Worm (Caenorhabditis elegans) whole organism, late embryonic: ENCODE results near the gene bcmo-2.

Source experiments
- F13H6.1 ChIP-seq: sonication (generic microtip); optimal IDR thresholded peaks from 2 replicates; lab custom pipeline; 2016; ENCODE audit warnings: missing genetic modification characterization, missing compliant biosample characterization
- ama-1 ChIP-seq: fragments of 150-350 bp; optimal IDR thresholded peaks from 2 replicates; lab custom pipeline; 2014
- ceh-14 ChIP-seq: sonication (generic microtip); optimal IDR thresholded peaks from 2 replicates; lab custom pipeline; 2016; ENCODE audit warnings: missing genotype, missing genetic modification characterization, missing compliant biosample characterization
- ceh-2 ChIP-seq: sonication (generic microtip); optimal IDR thresholded peaks from 2 replicates; lab custom pipeline; 2016; ENCODE audit warnings: missing genotype, missing genetic modification characterization, missing compliant biosample characterization
- ceh-48 ChIP-seq: sonication (generic microtip); optimal IDR thresholded peaks from 2 replicates; lab custom pipeline; 2016; ENCODE audit warnings: missing genetic modification characterization, inconsistent platforms, missing compliant biosample characterization
- che-1 ChIP-seq: sonication (generic microtip); optimal IDR thresholded peaks from 2 replicates; lab custom pipeline; 2016; ENCODE audit warnings: mild to moderate bottlenecking, missing genetic modification characterization, missing compliant biosample characterization
- elt-2 ChIP-seq: sonication (generic microtip); optimal IDR thresholded peaks from 2 replicates; lab custom pipeline; 2016; ENCODE audit warnings: missing genetic modification reagents, missing genetic modification characterization, missing compliant biosample characterization
- fax-1 ChIP-seq: sonication (generic microtip); optimal IDR thresholded peaks from 2 replicates; lab custom pipeline; 2016; ENCODE audit warnings: missing genotype, missing genetic modification characterization, missing compliant biosample characterization
- fkh-10 ChIP-seq: fragments of 150-350 bp; optimal IDR thresholded peaks from 2 replicates; lab custom pipeline; 2014; ENCODE audit warnings: missing biosample characterization, missing genetic modification reagents, missing genetic modification characterization
- lim-6 ChIP-seq: sonication (generic microtip); optimal IDR thresholded peaks from 2 replicates; lab custom pipeline; 2016; ENCODE audit warnings: missing genetic modification characterization, missing compliant biosample characterization
- nfya-1 ChIP-seq: sonication (generic microtip); optimal IDR thresholded peaks from 2 replicates; lab custom pipeline; 2017; ENCODE audit warnings: missing genetic modification characterization, mild to moderate bottlenecking, missing compliant biosample characterization, antibody characterized with exemption, moderate library complexity
- ref-2 ChIP-seq: sonication (generic microtip); optimal IDR thresholded peaks from 2 replicates; lab custom pipeline; 2016; ENCODE audit warnings: missing genetic modification characterization, missing compliant biosample characterization
- syd-9 ChIP-seq: sonication (generic microtip); optimal IDR thresholded peaks from 2 replicates; lab custom pipeline; 2016; ENCODE audit warnings: mild to moderate bottlenecking, missing genetic modification characterization, moderate library complexity, missing compliant biosample characterization

DNA sequence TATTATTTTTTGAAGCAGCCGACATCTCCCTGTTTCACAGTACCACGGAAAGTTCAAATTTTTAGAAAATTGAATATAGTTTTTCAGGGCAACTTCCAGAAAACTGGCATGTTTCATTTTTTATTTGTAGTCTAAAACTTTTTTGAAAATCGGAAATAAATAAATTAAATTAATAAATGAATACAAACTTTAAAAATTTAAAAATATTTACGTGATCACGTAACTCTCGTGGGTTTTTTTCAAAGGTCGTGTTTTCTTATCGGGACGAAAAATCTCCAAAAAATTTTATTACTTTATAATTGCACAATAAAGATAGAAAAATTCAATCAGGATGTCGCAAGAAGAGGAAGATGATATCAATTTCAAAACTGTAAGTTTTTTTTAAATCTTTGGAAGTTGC, 1.1 kb upstream of the bcmo-2 start, which contains the start of gene F53C3.1:
- TF ChIP-seq ama-1 (lab: Kevin White, UChicago) (no peak), lim-6 (tag; lab: Kevin White, UChicago) (no peak), ceh-14 (tag; lab: Kevin White, UChicago) (no peak), fax-1 (tag; lab: Kevin White, UChicago) (no peak), che-1 (tag; lab: Kevin White, UChicago) (no peak), ceh-2 (tag; lab: Kevin White, UChicago) (no peak), fkh-10 (GFP tag; lab: Kevin White, UChicago) (no peak), ceh-48 (tag; lab: Kevin White, UChicago) (no peak), F13H6.1 (tag; lab: Kevin White, UChicago) (no peak), ref-2 (tag; lab: Kevin White, UChicago) (no peak), nfya-1 (no peak), syd-9 (tag; lab: Kevin White, UChicago) (no peak), elt-2 (no peak)
